Worm (Caenorhabditis elegans) whole organism, L4 larva: Measurements from ENCODE around the gene sma-10.

Experiments used
- F10B5.3 ChIP-seq: sonication (generic microtip); optimal IDR thresholded peaks from 2 replicates; lab custom pipeline; 2016; ENCODE audit warnings: mild to moderate bottlenecking, missing genetic modification characterization, missing compliant biosample characterization
- F26F4.8 ChIP-seq: fragments of 200-800 bp; sonication (Bioruptor generic); conservative IDR thresholded peaks from 2 replicates; pipeline ENCODE4 v1.3.6; 2022; ENCODE audit warnings: missing genetic modification characterization, missing compliant biosample characterization
- F37D6.2 ChIP-seq: sonication (generic microtip); optimal IDR thresholded peaks from 2 replicates; lab custom pipeline; 2016; ENCODE audit warnings: mild to moderate bottlenecking, missing genetic modification characterization, missing compliant biosample characterization
- F44E2.7 ChIP-seq: fragments of 200-800 bp; sonication (Bioruptor generic); IDR thresholded peaks from 2 replicates; pipeline ENCODE4 v2.1.2; 2022; ENCODE audit warnings: missing genetic modification characterization, missing compliant biosample characterization
- F49E8.2 ChIP-seq: sonication (generic microtip); optimal IDR thresholded peaks from 2 replicates; lab custom pipeline; 2016; ENCODE audit warnings: missing compliant biosample characterization, mild to moderate bottlenecking, missing genetic modification characterization, borderline replicate concordance
- Y105C5A.15 ChIP-seq: fragments of 200-800 bp; sonication (Bioruptor generic); IDR thresholded peaks from 2 replicates; pipeline ENCODE4 v1.3.6; 2022; ENCODE audit warnings: missing genetic modification characterization, missing compliant biosample characterization
- ZK337.2 ChIP-seq: fragments of 200-800 bp; sonication (Bioruptor generic); IDR thresholded peaks from 2 replicates; pipeline ENCODE4 v1.3.6; 2022; ENCODE audit warnings: missing genetic modification reagents, missing genetic modification characterization, missing compliant biosample characterization
- aha-1 ChIP-seq: fragments of 150-350 bp; peaks from one replicate; lab custom pipeline; 2014; ENCODE audit warnings: missing biosample characterization, missing genetic modification characterization
- ceh-28 ChIP-seq: fragments of 150-350 bp; optimal IDR thresholded peaks from 2 replicates; lab custom pipeline; 2014; ENCODE audit warnings: missing biosample characterization, missing genetic modification reagents, missing genetic modification characterization
- ceh-32 ChIP-seq: sonication (generic microtip); optimal IDR thresholded peaks from 2 replicates; lab custom pipeline; 2016; ENCODE audit warnings: mild to moderate bottlenecking, missing genetic modification characterization, missing compliant biosample characterization; ENCODE audit not compliant: poor library complexity
- ceh-82 ChIP-seq: sonication (generic microtip); optimal IDR thresholded peaks from 2 replicates; lab custom pipeline; 2017; ENCODE audit warnings: missing biosample characterization, missing genetic modification characterization
- ces-1 ChIP-seq: fragments of 150-350 bp; sonication (generic microtip); optimal IDR thresholded peaks from 4 replicates; lab custom pipeline; 2014; ENCODE audit warnings: missing biosample characterization, missing genetic modification reagents, missing genetic modification characterization
- ctbp-1 ChIP-seq: fragments of 200-800 bp; sonication (Bioruptor generic); IDR thresholded peaks from 2 replicates; pipeline ENCODE4 v1.3.6; 2022; ENCODE audit warnings: missing genetic modification reagents, missing genetic modification characterization, missing compliant biosample characterization
- daf-12 ChIP-seq: fragments of 150-350 bp; optimal IDR thresholded peaks from 2 replicates; lab custom pipeline; 2014; ENCODE audit warnings: missing biosample characterization, missing genetic modification reagents, missing genetic modification characterization
- daf-16 ChIP-seq, 3 experiments: sonication (generic microtip); optimal IDR thresholded peaks; 2 replicates each; lab custom pipeline; 2016 to 2017; ENCODE audit warnings: missing genetic modification characterization in 3 of 3, missing genetic modification reagents in 3 of 3, mild to moderate bottlenecking in 2 of 3, missing compliant biosample characterization in 2 of 3, missing biosample characterization in 1 of 3, moderate library complexity in 1 of 3
- daf-8 ChIP-seq: fragments of 200-800 bp; sonication (Bioruptor generic); IDR thresholded peaks from 2 replicates; pipeline ENCODE4 v1.3.6; 2022; ENCODE audit warnings: missing genetic modification characterization, missing compliant biosample characterization
- dve-1 ChIP-seq: sonication (generic microtip); optimal IDR thresholded peaks from 2 replicates; lab custom pipeline; 2017; ENCODE audit warnings: antibody characterized with exemption, mild to moderate bottlenecking, missing genetic modification characterization, missing compliant biosample characterization; ENCODE audit not compliant: insufficient read depth
- fkh-10 ChIP-seq: fragments of 150-350 bp; optimal IDR thresholded peaks from 2 replicates; lab custom pipeline; 2014; ENCODE audit warnings: missing biosample characterization, missing genetic modification reagents, missing genetic modification characterization
- lir-3 ChIP-seq: sonication (generic microtip); optimal IDR thresholded peaks from 2 replicates; lab custom pipeline; 2016; ENCODE audit warnings: mild to moderate bottlenecking, missing genetic modification characterization, missing compliant biosample characterization
- madf-5 ChIP-seq, 2 experiments: fragments of 200-800 bp; sonication (Bioruptor generic); IDR thresholded peaks; 2 replicates each; pipeline ENCODE4 v1.3.6; 2022; ENCODE audit warnings: missing compliant biosample characterization in 2 of 2, missing genetic modification characterization in 2 of 2
- mdt-29 ChIP-seq: fragments of 200-800 bp; sonication (Bioruptor generic); IDR thresholded peaks from 2 replicates; pipeline ENCODE4 v1.3.6; 2022; ENCODE audit warnings: missing genetic modification reagents, missing genetic modification characterization, missing compliant biosample characterization
- mep-1 ChIP-seq: fragments of 150-350 bp; sonication (generic microtip); optimal IDR thresholded peaks from 3 replicates; lab custom pipeline; 2014; ENCODE audit warnings: missing biosample characterization, missing genetic modification characterization
- mes-2 ChIP-seq: sonication (generic microtip); optimal IDR thresholded peaks from 2 replicates; lab custom pipeline; 2016; ENCODE audit warnings: missing genotype, mild to moderate bottlenecking, missing genetic modification characterization, missing compliant biosample characterization; ENCODE audit not compliant: poor library complexity, severe bottlenecking
- mxl-2 ChIP-seq: fragments of 200-800 bp; sonication (Bioruptor generic); conservative IDR thresholded peaks from 2 replicates; pipeline ENCODE4 v1.3.6; 2022; ENCODE audit warnings: missing genetic modification reagents, missing genetic modification characterization, missing compliant biosample characterization
- mxl-3 ChIP-seq: fragments of 200-800 bp; sonication (Bioruptor generic); optimal IDR thresholded peaks from 2 replicates; lab custom pipeline; 2018; ENCODE audit warnings: mild to moderate bottlenecking, missing genetic modification characterization, missing compliant biosample characterization
- nhr-10 ChIP-seq: fragments of 150-350 bp; optimal IDR thresholded peaks from 2 replicates; lab custom pipeline; 2014; ENCODE audit warnings: missing biosample characterization, missing genetic modification characterization
- nhr-102 ChIP-seq: sonication (generic microtip); optimal IDR thresholded peaks from 2 replicates; lab custom pipeline; 2016; ENCODE audit warnings: mild to moderate bottlenecking, missing genetic modification characterization, moderate library complexity, missing compliant biosample characterization
- nhr-11 ChIP-seq: fragments of 150-350 bp; optimal IDR thresholded peaks from 2 replicates; lab custom pipeline; 2014; ENCODE audit warnings: missing biosample characterization, missing genetic modification characterization
- nhr-28 ChIP-seq: fragments of 150-350 bp; optimal IDR thresholded peaks from 2 replicates; lab custom pipeline; 2014; ENCODE audit warnings: missing biosample characterization, missing genetic modification characterization
- nhr-41 ChIP-seq: fragments of 200-800 bp; sonication (Bioruptor generic); IDR thresholded peaks from 2 replicates; pipeline ENCODE4 v1.3.6; 2022; ENCODE audit warnings: missing genetic modification reagents, missing genetic modification characterization, missing compliant biosample characterization
- nhr-6 ChIP-seq: fragments of 150-350 bp; optimal IDR thresholded peaks from 2 replicates; lab custom pipeline; 2014; ENCODE audit warnings: missing biosample characterization, missing genetic modification characterization
- nhr-76 ChIP-seq: fragments of 150-350 bp; optimal IDR thresholded peaks from 2 replicates; lab custom pipeline; 2014; ENCODE audit warnings: missing biosample characterization, missing genetic modification characterization
- nhr-77 ChIP-seq: fragments of 150-350 bp; optimal IDR thresholded peaks from 2 replicates; lab custom pipeline; 2014; ENCODE audit warnings: missing biosample characterization, missing genetic modification characterization
- php-3 ChIP-seq: fragments of 200-800 bp; sonication (Bioruptor generic); IDR thresholded peaks from 2 replicates; pipeline ENCODE4 v1.3.6; 2022; ENCODE audit warnings: missing genetic modification reagents, missing genetic modification characterization, missing compliant biosample characterization
- pqm-1 ChIP-seq: sonication (generic microtip); optimal IDR thresholded peaks from 2 replicates; lab custom pipeline; 2017; ENCODE audit warnings: missing biosample characterization, missing genetic modification characterization
- sdz-12 ChIP-seq: fragments of 200-800 bp; sonication (Bioruptor generic); optimal IDR thresholded peaks from 2 replicates; lab custom pipeline; 2018; ENCODE audit warnings: mild to moderate bottlenecking, missing genetic modification characterization, missing compliant biosample characterization
- skn-1 ChIP-seq: fragments of 150-350 bp; optimal IDR thresholded peaks from 2 replicates; lab custom pipeline; 2014; ENCODE audit warnings: missing biosample characterization, missing genetic modification characterization
- snpc-1.2 ChIP-seq: fragments of 200-800 bp; sonication (Bioruptor generic); IDR thresholded peaks from 2 replicates; pipeline ENCODE4 v1.3.6; 2022; ENCODE audit warnings: missing genetic modification reagents, missing genetic modification characterization, missing compliant biosample characterization
- unc-130 ChIP-seq: sonication (generic microtip); optimal IDR thresholded peaks from 2 replicates; lab custom pipeline; 2016; ENCODE audit warnings: missing genetic modification reagents, missing genetic modification characterization, missing compliant biosample characterization
- unc-39 ChIP-seq: sonication (generic microtip); optimal IDR thresholded peaks from 2 replicates; lab custom pipeline; 2017; ENCODE audit warnings: missing biosample characterization, missing genetic modification characterization
- zfp-3 ChIP-seq: fragments of 200-800 bp; sonication (Bioruptor generic); conservative IDR thresholded peaks from 2 replicates; pipeline ENCODE4 v1.3.6; 2022; ENCODE audit warnings: missing genetic modification reagents, missing genetic modification characterization, missing compliant biosample characterization

sma-10 gene

ce11 chrIV:303264-303663 is 29.0 kb downstream of the sma-10 start (continued):
- no peak for TF ChIP-seq ceh-32 (tag; lab: Kevin White, UChicago)
- TF ChIP-seq mdt-29 = no peak
- TF ChIP-seq nhr-6 (tag; lab: Kevin White, UChicago) = no peak
- TF ChIP-seq unc-39 (tag; lab: Kevin White, UChicago) = no peak
- TF ChIP-seq zfp-3 = no peak
- no peak for TF ChIP-seq nhr-28 (tag; lab: Kevin White, UChicago)
- TF ChIP-seq lir-3 (tag; lab: Kevin White, UChicago) = no peak
- no peak for TF ChIP-seq snpc-1.2 (GFP tag; lab: Robert Waterston, UW)
- TF ChIP-seq sdz-12 (GFP tag; lab: Kevin White, UChicago) = no peak
- TF ChIP-seq ces-1 (GFP tag; lab: Kevin White, UChicago) = no peak
- TF ChIP-seq Y105C5A.15 = no peak
- no peak for TF ChIP-seq F10B5.3 (tag; lab: Kevin White, UChicago)
- no peak for TF ChIP-seq fkh-10 (GFP tag; lab: Kevin White, UChicago)
- TF ChIP-seq aha-1 (tag; lab: Kevin White, UChicago) = peak; percentile 77
- TF ChIP-seq nhr-76 (tag; lab: Kevin White, UChicago) = no peak
- TF ChIP-seq mes-2 = no peak
- no peak for TF ChIP-seq pqm-1 (tag; lab: Kevin White, UChicago)
- TF ChIP-seq unc-130 (GFP tag; lab: Kevin White, UChicago) = no peak
- no peak for TF ChIP-seq mxl-3 (GFP tag; lab: Kevin White, UChicago)
- no peak for TF ChIP-seq daf-8 (GFP tag; lab: Robert Waterston, UW)
- no peak for TF ChIP-seq F49E8.2 (tag; lab: Kevin White, UChicago)
- no peak for TF ChIP-seq ceh-82 (tag; lab: Kevin White, UChicago)
- TF ChIP-seq nhr-11 (tag; lab: Kevin White, UChicago) = no peak
- no peak for TF ChIP-seq F37D6.2 (tag; lab: Kevin White, UChicago)

ce11 chrIV:305101-305500 is 30.9 kb downstream of the sma-10 start:
- TF ChIP-seq F44E2.7 (no peak), mep-1 (tag; lab: Kevin White, UChicago) (no peak), daf-12 (tag; lab: Kevin White, UChicago) (no peak), ctbp-1 (GFP tag; lab: Robert Waterston, UW) (no peak), mxl-2 (no peak), daf-16 (GFP tag; optimal IDR thresholded peaks at IDR 0.05; lab: Kevin White, UChicago) (no peak), daf-16 (tag; optimal IDR thresholded peaks at IDR 0.05; lab: Kevin White, UChicago) (peak; percentile 28), nhr-41 (no peak), nhr-28 (tag; lab: Kevin White, UChicago) (peak; percentile 42), nhr-77 (tag; lab: Kevin White, UChicago) (peak; percentile 22), ceh-28 (no peak), dve-1 (peak; percentile 52), pqm-1 (tag; lab: Kevin White, UChicago) (peak; percentile 22), ZK337.2 (GFP tag; lab: Robert Waterston, UW) (no peak), php-3 (GFP tag; lab: Robert Waterston, UW) (peak; percentile 89), skn-1 (tag; lab: Kevin White, UChicago) (no peak), ceh-32 (tag; lab: Kevin White, UChicago) (no peak), madf-5 (GFP tag; IDR thresholded peaks at IDR 0.05; lab: Robert Waterston, UW) (no peak), nhr-102 (tag; lab: Kevin White, UChicago) (no peak), snpc-1.2 (GFP tag; lab: Robert Waterston, UW) (no peak), F26F4.8 (no peak), nhr-10 (tag; lab: Kevin White, UChicago) (no peak), Y105C5A.15 (no peak)
- TF ChIP-seq, all 104 proteins: peak for 6
